Worm (Caenorhabditis elegans) whole organism, L1 larva: ENCODE results near the gene C32D5.10.
A peak's percentile ranks its signal among the peaks of the same experiment; 100 is the strongest.

Experiments
- C34B4.2 ChIP-seq: sonication (generic microtip); optimal IDR thresholded peaks from 2 replicates; lab custom pipeline; 2017; ENCODE audit warnings: mild to moderate bottlenecking, missing genetic modification characterization, missing compliant biosample characterization
- Y116A8C.19 ChIP-seq: sonication (generic microtip); optimal IDR thresholded peaks from 2 replicates; lab custom pipeline; 2016; ENCODE audit warnings: missing compliant biosample characterization, missing genetic modification characterization, borderline replicate concordance
- alr-1 ChIP-seq: fragments of 200-800 bp; sonication (Bioruptor generic); optimal IDR thresholded peaks from 2 replicates; lab custom pipeline; 2018; ENCODE audit warnings: borderline replicate concordance, mild to moderate bottlenecking, missing genetic modification characterization, missing compliant biosample characterization
- blmp-1 ChIP-seq: fragments of 150-350 bp; optimal IDR thresholded peaks from 2 replicates; lab custom pipeline; 2014; ENCODE audit warnings: missing biosample characterization, missing genetic modification characterization
- ceh-8 ChIP-seq: fragments of 200-800 bp; sonication (Bioruptor generic); optimal IDR thresholded peaks from 2 replicates; lab custom pipeline; 2018; ENCODE audit warnings: mild to moderate bottlenecking, missing genetic modification characterization, moderate library complexity, missing compliant biosample characterization
- ceh-82 ChIP-seq, 3 experiments: fragments of 150-350 bp in 1 of 3; sonication (generic microtip) in 2 of 3; optimal IDR thresholded peaks; 2 replicates each; lab custom pipeline; 2014 to 2017; ENCODE audit warnings: missing biosample characterization in 3 of 3, missing genetic modification characterization in 3 of 3
- ceh-90 ChIP-seq: sonication (generic microtip); optimal IDR thresholded peaks from 2 replicates; lab custom pipeline; 2016; ENCODE audit warnings: missing genetic modification characterization, missing compliant biosample characterization
- ces-1 ChIP-seq: fragments of 150-350 bp; optimal IDR thresholded peaks from 2 replicates; lab custom pipeline; 2014; ENCODE audit warnings: missing biosample characterization, missing genetic modification reagents, missing genetic modification characterization
- dpl-1 ChIP-seq, 3 experiments: fragments of 150-350 bp in 2 of 3; sonication (generic microtip) in 1 of 3; optimal IDR thresholded peaks; 2 replicates each; lab custom pipeline; 2014 to 2017; ENCODE audit warnings: missing biosample characterization in 3 of 3, missing genetic modification characterization in 3 of 3, missing genetic modification reagents in 3 of 3
- dsc-1 ChIP-seq: sonication (generic microtip); optimal IDR thresholded peaks from 2 replicates; lab custom pipeline; 2016; ENCODE audit warnings: mild to moderate bottlenecking, missing genetic modification characterization, missing compliant biosample characterization
- efl-1 ChIP-seq, 4 experiments: fragments of 150-350 bp; optimal IDR thresholded peaks in 3 of 4; peaks in 1 of 4; 1 replicate in 1 of 4; 2 replicates in 3 of 4; lab custom pipeline; 2014; ENCODE audit warnings: missing biosample characterization in 2 of 4, missing genetic modification characterization in 2 of 4, missing genetic modification reagents in 2 of 4
- efl-3 ChIP-seq: fragments of 200-800 bp; sonication (Bioruptor generic); optimal IDR thresholded peaks from 2 replicates; lab custom pipeline; 2018; ENCODE audit warnings: mild to moderate bottlenecking, missing genetic modification characterization, missing compliant biosample characterization
- elt-3 ChIP-seq, 6 experiments: fragments of 150-350 bp in 1 of 6; sonication (generic microtip); optimal IDR thresholded peaks; 2 replicates each; lab custom pipeline; 2017 to 2018; ENCODE audit warnings: missing biosample characterization in 6 of 6, missing genetic modification characterization in 6 of 6, inconsistent platforms in 1 of 6
- ets-5 ChIP-seq: fragments of 200-800 bp; sonication (Bioruptor generic); IDR thresholded peaks from 2 replicates; pipeline ENCODE4 v1.3.6; 2022; ENCODE audit warnings: missing genetic modification characterization, missing compliant biosample characterization
- fkh-8 ChIP-seq: sonication (generic microtip); optimal IDR thresholded peaks from 2 replicates; lab custom pipeline; 2016; ENCODE audit warnings: mild to moderate bottlenecking, missing genetic modification characterization, missing compliant biosample characterization
- fos-1 ChIP-seq: fragments of 150-350 bp; optimal IDR thresholded peaks from 2 replicates; lab custom pipeline; 2014; ENCODE audit warnings: missing biosample characterization, missing genetic modification characterization
- hlh-17 ChIP-seq: fragments of 200-800 bp; sonication (Bioruptor generic); optimal IDR thresholded peaks from 2 replicates; lab custom pipeline; 2018; ENCODE audit warnings: missing genetic modification characterization, mild to moderate bottlenecking, missing compliant biosample characterization, moderate library complexity, borderline replicate concordance
- irx-1 ChIP-seq: sonication (generic microtip); optimal IDR thresholded peaks from 2 replicates; lab custom pipeline; 2016; ENCODE audit warnings: missing genetic modification characterization, missing compliant biosample characterization
- jun-1 ChIP-seq: fragments of 150-350 bp; optimal IDR thresholded peaks from 2 replicates; lab custom pipeline; 2014; ENCODE audit warnings: missing biosample characterization, missing genetic modification reagents, missing genetic modification characterization
- lin-13 ChIP-seq: fragments of 150-350 bp; optimal IDR thresholded peaks from 2 replicates; lab custom pipeline; 2014; ENCODE audit warnings: missing biosample characterization, missing genetic modification reagents, missing genetic modification characterization
- lin-14 ChIP-seq: fragments of 200-800 bp; sonication (Bioruptor generic); optimal IDR thresholded peaks from 2 replicates; lab custom pipeline; 2018; ENCODE audit warnings: mild to moderate bottlenecking, missing genetic modification characterization, moderate library complexity, missing compliant biosample characterization
- lin-39 ChIP-seq: fragments of 150-350 bp; optimal IDR thresholded peaks from 2 replicates; lab custom pipeline; 2014; ENCODE audit warnings: missing biosample characterization, missing genetic modification reagents, missing genetic modification characterization
- lir-3 ChIP-seq: sonication (generic microtip); optimal IDR thresholded peaks from 2 replicates; lab custom pipeline; 2016; ENCODE audit warnings: mild to moderate bottlenecking, missing genetic modification characterization, moderate library complexity, missing compliant biosample characterization; ENCODE audit not compliant: poor library complexity
- lsy-2 ChIP-seq, 2 experiments: fragments of 150-350 bp; optimal IDR thresholded peaks; 2 replicates each; lab custom pipeline; 2014; ENCODE audit warnings: missing biosample characterization in 2 of 2, missing genetic modification characterization in 2 of 2
- mab-9 ChIP-seq: fragments of 200-800 bp; sonication (Bioruptor generic); IDR thresholded peaks from 2 replicates; pipeline ENCODE4 v1.3.6; 2022; ENCODE audit warnings: missing genetic modification reagents, missing genetic modification characterization, missing compliant biosample characterization
- mdl-1 ChIP-seq, 2 experiments: fragments of 150-350 bp; optimal IDR thresholded peaks; 2 replicates each; lab custom pipeline; 2014 to 2017; ENCODE audit warnings: missing biosample characterization in 2 of 2, missing genetic modification characterization in 2 of 2, inconsistent platforms in 1 of 2
- nhr-11 ChIP-seq: fragments of 150-350 bp; optimal IDR thresholded peaks from 2 replicates; lab custom pipeline; 2014; ENCODE audit warnings: missing biosample characterization, missing genetic modification characterization
- nhr-12 ChIP-seq: sonication (generic microtip); optimal IDR thresholded peaks from 2 replicates; lab custom pipeline; 2017; ENCODE audit warnings: missing biosample characterization, missing genetic modification characterization
- nhr-47 ChIP-seq: sonication (generic microtip); optimal IDR thresholded peaks from 2 replicates; lab custom pipeline; 2016; ENCODE audit warnings: mild to moderate bottlenecking, missing genetic modification characterization, moderate library complexity, missing compliant biosample characterization
- nhr-77 ChIP-seq: fragments of 150-350 bp; optimal IDR thresholded peaks from 2 replicates; lab custom pipeline; 2014; ENCODE audit warnings: missing biosample characterization, missing genetic modification characterization
- nhr-85 ChIP-seq: sonication (generic microtip); peaks from one replicate; lab custom pipeline; 2016; ENCODE audit warnings: missing genetic modification characterization, inconsistent platforms, missing compliant biosample characterization
- nhr-90 ChIP-seq: sonication (generic microtip); optimal IDR thresholded peaks from 2 replicates; lab custom pipeline; 2016; ENCODE audit warnings: mild to moderate bottlenecking, missing genetic modification characterization, missing compliant biosample characterization; ENCODE audit not compliant: poor library complexity
- rnt-1 ChIP-seq: sonication (generic microtip); optimal IDR thresholded peaks from 2 replicates; lab custom pipeline; 2016; ENCODE audit warnings: mild to moderate bottlenecking, missing genetic modification characterization, moderate library complexity, missing compliant biosample characterization
- snpc-4 ChIP-seq: fragments of 150-350 bp; optimal IDR thresholded peaks from 2 replicates; lab custom pipeline; 2014; ENCODE audit warnings: missing biosample characterization, missing genetic modification characterization
- sptf-1 ChIP-seq: fragments of 150-350 bp; optimal IDR thresholded peaks from 2 replicates; lab custom pipeline; 2014; ENCODE audit warnings: missing biosample characterization, missing genetic modification characterization
- sup-37 ChIP-seq: fragments of 200-800 bp; sonication (Bioruptor generic); optimal IDR thresholded peaks from 2 replicates; lab custom pipeline; 2018; ENCODE audit warnings: mild to moderate bottlenecking, missing genetic modification characterization, missing compliant biosample characterization
- swsn-7 ChIP-seq: sonication (generic microtip); optimal IDR thresholded peaks from 2 replicates; lab custom pipeline; 2016; ENCODE audit warnings: missing genetic modification characterization, missing compliant biosample characterization
- unc-130 ChIP-seq: fragments of 150-350 bp; optimal IDR thresholded peaks from 2 replicates; lab custom pipeline; 2017; ENCODE audit warnings: missing biosample characterization, missing genetic modification characterization, inconsistent platforms
- unc-86 ChIP-seq: sonication (generic microtip); optimal IDR thresholded peaks from 2 replicates; lab custom pipeline; 2016; ENCODE audit warnings: missing genetic modification characterization, missing compliant biosample characterization
- unc-98 ChIP-seq: fragments of 200-800 bp; sonication (Bioruptor generic); IDR thresholded peaks from 2 replicates; pipeline ENCODE4 v1.3.6; 2022; ENCODE audit warnings: missing genetic modification characterization, missing compliant biosample characterization
- zag-1 ChIP-seq: fragments of 150-350 bp; optimal IDR thresholded peaks from 2 replicates; lab custom pipeline; 2014; ENCODE audit warnings: missing biosample characterization, missing genetic modification characterization
- zip-4 ChIP-seq: fragments of 200-800 bp; sonication (Bioruptor generic); optimal IDR thresholded peaks from 2 replicates; lab custom pipeline; 2018; ENCODE audit warnings: mild to moderate bottlenecking, missing genetic modification characterization, moderate library complexity, missing compliant biosample characterization
- ztf-4 ChIP-seq: fragments of 150-350 bp; optimal IDR thresholded peaks from 2 replicates; lab custom pipeline; 2014; ENCODE audit warnings: missing biosample characterization, missing genetic modification characterization

Gene C32D5.10

ce11 chrII:6355396-6356346 is 3.9 kb upstream of the C32D5.10 start, which contains the start of gene C32D5.11 (continued):
- peak; percentile 16 for TF ChIP-seq snpc-4
- TF ChIP-seq fos-1 (tag; lab: Kevin White, UChicago), result peak; percentile 35
- TF ChIP-seq nhr-12, result no peak
- peak; percentile 86 for TF ChIP-seq rnt-1 (tag; lab: Kevin White, UChicago)
- TF ChIP-seq elt-3 (tag; optimal IDR thresholded peaks at IDR 0.05; lab: Kevin White, UChicago), result peak in 2 of 6 experiments; percentile 17 to 45
- TF ChIP-seq C34B4.2 (tag; lab: Kevin White, UChicago), result no peak
- peak; percentile 82 for TF ChIP-seq nhr-85 (tag; lab: Kevin White, UChicago)
- peak; percentile 78 for TF ChIP-seq unc-86
- TF ChIP-seq ets-5 (GFP tag; lab: Robert Waterston, UW), result no peak
- peak; percentile 83 for TF ChIP-seq swsn-7
- peak; percentile 91 for TF ChIP-seq fkh-8 (tag; lab: Kevin White, UChicago)
- peak; percentile 67 for TF ChIP-seq blmp-1 (tag; lab: Kevin White, UChicago)
- peak; percentile 47 for TF ChIP-seq nhr-90 (tag; lab: Kevin White, UChicago)
- TF ChIP-seq ceh-90 (tag; lab: Kevin White, UChicago), result no peak
- TF ChIP-seq lin-14 (GFP tag; lab: Kevin White, UChicago), result peak; percentile 91
- no peak for TF ChIP-seq sup-37 (GFP tag; lab: Kevin White, UChicago)

- TF ChIP-seq lsy-2 (tag; optimal IDR thresholded peaks at IDR 0.05; lab: Kevin White, UChicago) (no peak), efl-1 (optimal IDR thresholded peaks at IDR 0.05; lab: Kevin White, UChicago) (no peak), efl-1 (GFP tag; optimal IDR thresholded peaks at IDR 0.05 in 1 of 2; lab: Kevin White, UChicago) (peak in 1 of 2 experiments; percentile 91)
Measured at ce11 chrII:6349968-6350367, 1.8 kb downstream of the C32D5.10 start.

- TF ChIP-seq mab-9 (GFP tag; lab: Robert Waterston, UW) (peak; percentile 70), dpl-1 (GFP tag; optimal IDR thresholded peaks at IDR 0.05; lab: Kevin White, UChicago) (peak; percentile 58 to 76 (median 66)), zag-1 (tag; lab: Kevin White, UChicago) (no peak), efl-1 (optimal IDR thresholded peaks at IDR 0.05; lab: Kevin White, UChicago) (peak; percentile 82 to 85), efl-1 (GFP tag; optimal IDR thresholded peaks at IDR 0.05 in 1 of 2; lab: Kevin White, UChicago) (peak; percentile 69 to 98), nhr-12 (no peak), ces-1 (GFP tag; lab: Kevin White, UChicago) (no peak), dsc-1 (tag; lab: Kevin White, UChicago) (peak; percentile 82), blmp-1 (tag; lab: Kevin White, UChicago) (peak; percentile 92), lin-13 (GFP tag; lab: Kevin White, UChicago) (peak; percentile 89), mdl-1 (tag; optimal IDR thresholded peaks at IDR 0.05; lab: Kevin White, UChicago) (peak; percentile 22 to 98), zip-4 (GFP tag; lab: Kevin White, UChicago) (peak; percentile 66), nhr-90 (tag; lab: Kevin White, UChicago) (peak; percentile 93), lir-3 (tag; lab: Kevin White, UChicago) (peak; percentile 78), unc-130 (tag; lab: Kevin White, UChicago) (peak; percentile 66), jun-1 (tag; lab: Kevin White, UChicago) (peak; percentile 93), ceh-8 (GFP tag; lab: Kevin White, UChicago) (peak; percentile 73), ceh-82 (tag; optimal IDR thresholded peaks at IDR 0.05; lab: Kevin White, UChicago) (peak; percentile 84 to 92 (median 85)), unc-86 (peak; percentile 91), lin-39 (tag; lab: Kevin White, UChicago) (peak; percentile 53), irx-1 (tag; lab: Kevin White, UChicago) (peak; percentile 74), fos-1 (tag; lab: Kevin White, UChicago) (peak; percentile 85), alr-1 (tag; lab: Kevin White, UChicago) (no peak), efl-3 (GFP tag; lab: Kevin White, UChicago) (no peak), sptf-1 (tag; lab: Kevin White, UChicago) (no peak), unc-98 (GFP tag; lab: Robert Waterston, UW) (no peak), ztf-4 (peak; percentile 96), nhr-77 (tag; lab: Kevin White, UChicago) (peak; percentile 28), nhr-47 (tag; lab: Kevin White, UChicago) (peak; percentile 94), swsn-7 (peak; percentile 94), elt-3 (tag; optimal IDR thresholded peaks at IDR 0.05; lab: Kevin White, UChicago) (peak in 5 of 6 experiments; percentile 19 to 93 (median 59)), sup-37 (GFP tag; lab: Kevin White, UChicago) (peak; percentile 22), nhr-11 (peak; percentile 68), hlh-17 (no peak), C34B4.2 (tag; lab: Kevin White, UChicago) (no peak), Y116A8C.19 (tag; lab: Kevin White, UChicago) (no peak)
Measured at ce11 chrII:6348360-6348759, 3.4 kb downstream of the C32D5.10 start.
